Fruit fly (Drosophila melanogaster) whole organism, embryonic: ENCODE data around the gene Hsp70Aa.
A peak's percentile ranks its signal among the peaks of the same experiment; 100 is the strongest.

Experiments used
- Bdp1 ChIP-seq: fragments of 200-800 bp; sonication (Bioruptor generic); optimal IDR thresholded peaks from 3 replicates; lab custom pipeline; 2016; ENCODE audit warnings: missing biosample characterization, missing genetic modification characterization
- Bgb ChIP-seq: fragments of 200-800 bp; sonication (Bioruptor generic); IDR thresholded peaks from 2 replicates; pipeline ENCODE4 v1.3.6; 2022; ENCODE audit warnings: missing biosample characterization, missing genetic modification characterization; ENCODE audit not compliant: partially characterized antibody
- BtbVII ChIP-seq: fragments of 200-800 bp; sonication (Bioruptor generic); optimal IDR thresholded peaks from 3 replicates; lab custom pipeline; 2017; ENCODE audit warnings: missing biosample characterization, mild to moderate bottlenecking, missing genetic modification characterization
- CG10147 ChIP-seq: fragments of 200-800 bp; sonication (Bioruptor generic); optimal IDR thresholded peaks from 2 replicates; lab custom pipeline; 2019; ENCODE audit warnings: missing biosample characterization, mild to moderate bottlenecking, missing genetic modification characterization, moderate library complexity
- CG11560 ChIP-seq: fragments of 200-800 bp; sonication (Bioruptor generic); IDR thresholded peaks from 3 replicates; pipeline ENCODE4 v1.3.6; 2022; ENCODE audit warnings: missing biosample characterization, missing genetic modification characterization
- CG12071 ChIP-seq: fragments of 200-800 bp; sonication (Bioruptor generic); optimal IDR thresholded peaks from 3 replicates; lab custom pipeline; 2018; ENCODE audit warnings: missing biosample characterization, mild to moderate bottlenecking, missing genetic modification characterization
- CG12104 ChIP-seq: fragments of 200-800 bp; sonication (Bioruptor generic); optimal IDR thresholded peaks from 3 replicates; lab custom pipeline; 2016; ENCODE audit warnings: missing biosample characterization, missing genetic modification characterization
- CG1233 ChIP-seq: fragments of 200-800 bp; sonication (Bioruptor generic); optimal IDR thresholded peaks from 4 replicates; lab custom pipeline; 2018; ENCODE audit warnings: missing biosample characterization, mild to moderate bottlenecking, missing genetic modification characterization
- CG12391 ChIP-seq: fragments of 200-800 bp; sonication (Bioruptor generic); optimal IDR thresholded peaks from 3 replicates; lab custom pipeline; 2018; ENCODE audit warnings: missing biosample characterization, mild to moderate bottlenecking, missing genetic modification characterization, moderate library complexity
- CG14441 ChIP-seq: fragments of 200-800 bp; sonication (Bioruptor generic); IDR thresholded peaks from 2 replicates; pipeline ENCODE4 v1.3.6; 2022; ENCODE audit warnings: missing biosample characterization, missing genetic modification characterization
- CG1603 ChIP-seq: fragments of 200-800 bp; sonication (Bioruptor generic); optimal IDR thresholded peaks from 2 replicates; lab custom pipeline; 2019; ENCODE audit warnings: missing biosample characterization, mild to moderate bottlenecking, missing genetic modification characterization, moderate library complexity
- CG1647 ChIP-seq: fragments of 200-800 bp; sonication (Bioruptor generic); optimal IDR thresholded peaks from 3 replicates; lab custom pipeline; 2016; ENCODE audit warnings: missing biosample characterization, missing genetic modification characterization
- CG16779 ChIP-seq: fragments of 200-800 bp; sonication (Bioruptor generic); IDR thresholded peaks from 2 replicates; pipeline ENCODE4 v1.3.6; 2022; ENCODE audit warnings: missing biosample characterization, missing genetic modification characterization
- CG17802 ChIP-seq: fragments of 200-800 bp; sonication (Bioruptor generic); optimal IDR thresholded peaks from 2 replicates; lab custom pipeline; 2018; ENCODE audit warnings: missing biosample characterization, mild to moderate bottlenecking, missing genetic modification characterization, moderate library complexity
- CG18476 ChIP-seq: fragments of 200-800 bp; sonication (Bioruptor generic); optimal IDR thresholded peaks from 2 replicates; lab custom pipeline; 2016; ENCODE audit warnings: missing biosample characterization, mild to moderate bottlenecking, missing genetic modification characterization
- CG18599 ChIP-seq: fragments of 200-800 bp; sonication (Bioruptor generic); optimal IDR thresholded peaks from 3 replicates; lab custom pipeline; 2017; ENCODE audit warnings: missing biosample characterization, missing genetic modification characterization, mild to moderate bottlenecking, moderate library complexity, missing genetic modification reagents
- CG2116 ChIP-seq: fragments of 200-800 bp; sonication (Bioruptor generic); optimal IDR thresholded peaks from 3 replicates; lab custom pipeline; 2018; ENCODE audit warnings: missing biosample characterization, mild to moderate bottlenecking, missing genetic modification characterization
- CG2875 ChIP-seq: fragments of 200-800 bp; sonication (Bioruptor generic); optimal IDR thresholded peaks from 2 replicates; lab custom pipeline; 2017; ENCODE audit warnings: missing biosample characterization, mild to moderate bottlenecking, missing genetic modification characterization, missing genetic modification reagents
- CG3726 ChIP-seq: fragments of 200-800 bp; sonication (Bioruptor generic); IDR thresholded peaks from 3 replicates; pipeline ENCODE4, ENCODE4 v1.3.6; 2022; ENCODE audit warnings: missing biosample characterization, missing genetic modification characterization
- CG3995 ChIP-seq: fragments of 200-800 bp; sonication (Bioruptor generic); optimal IDR thresholded peaks from 3 replicates; lab custom pipeline; 2016; ENCODE audit warnings: missing biosample characterization, missing genetic modification characterization
- CG4282 ChIP-seq: fragments of 200-800 bp; sonication (Bioruptor generic); optimal IDR thresholded peaks from 2 replicates; lab custom pipeline; 2016; ENCODE audit warnings: missing biosample characterization, missing genetic modification characterization
- CG6854 ChIP-seq: fragments of 200-800 bp; sonication (Bioruptor generic); optimal IDR thresholded peaks from 3 replicates; lab custom pipeline; 2017; ENCODE audit warnings: missing biosample characterization, mild to moderate bottlenecking, missing genetic modification characterization
- CG7987 ChIP-seq: fragments of 200-800 bp; sonication (Bioruptor generic); optimal IDR thresholded peaks from 2 replicates; lab custom pipeline; 2018; ENCODE audit warnings: missing biosample characterization, mild to moderate bottlenecking, missing genetic modification characterization, moderate library complexity
- CG9932 ChIP-seq: fragments of 200-800 bp; sonication (Bioruptor generic); IDR thresholded peaks from 2 replicates; pipeline ENCODE4 v1.3.6; 2022; ENCODE audit warnings: missing biosample characterization, missing genetic modification characterization
- Camta ChIP-seq: fragments of 200-800 bp; sonication (Bioruptor generic); optimal IDR thresholded peaks from 2 replicates; lab custom pipeline; 2016; ENCODE audit warnings: missing biosample characterization, missing genetic modification characterization
- D19B ChIP-seq: fragments of 200-800 bp; sonication (Bioruptor generic); optimal IDR thresholded peaks from 2 replicates; lab custom pipeline; 2017; ENCODE audit warnings: missing biosample characterization, mild to moderate bottlenecking, missing genetic modification characterization
- Doc2 ChIP-seq: fragments of 200-800 bp; sonication (Bioruptor generic); IDR thresholded peaks from 2 replicates; pipeline ENCODE4 v1.3.6; 2022; ENCODE audit warnings: missing biosample characterization, missing genetic modification characterization
- E2f2 ChIP-seq: fragments of 200-800 bp; sonication (Bioruptor generic); IDR thresholded peaks from 2 replicates; pipeline ENCODE4 v1.3.6; 2022; ENCODE audit warnings: missing biosample characterization, missing genetic modification characterization
- H2.0 ChIP-seq: fragments of 200-800 bp; sonication (Bioruptor generic); IDR thresholded peaks from 2 replicates; pipeline ENCODE4 v1.3.6; 2022; ENCODE audit warnings: missing biosample characterization, missing genetic modification characterization
- HLHmδ ChIP-seq: fragments of 200-800 bp; sonication (Bioruptor generic); optimal IDR thresholded peaks from 2 replicates; lab custom pipeline; 2018; ENCODE audit warnings: missing biosample characterization, mild to moderate bottlenecking, missing genetic modification characterization, moderate library complexity
- Hmr ChIP-seq: fragments of 200-800 bp; sonication (Bioruptor generic); optimal IDR thresholded peaks from 3 replicates; lab custom pipeline; 2017; ENCODE audit warnings: mild to moderate bottlenecking, missing biosample characterization, missing genetic modification reagents, missing genetic modification characterization
- Hr39 ChIP-seq: fragments of >200 bp; optimal IDR thresholded peaks from 2 replicates; lab custom pipeline; 2017
- Hr51 ChIP-seq, 2 experiments: fragments of 200-800 bp; sonication (Bioruptor generic); optimal IDR thresholded peaks; 2 replicates in 1 of 2; 3 replicates in 1 of 2; lab custom pipeline; 2016 to 2018; ENCODE audit warnings: missing biosample characterization in 2 of 2, missing genetic modification characterization in 2 of 2, mild to moderate bottlenecking in 1 of 2, moderate library complexity in 1 of 2
- Med ChIP-seq: fragments of 200-800 bp; sonication (Bioruptor generic); peaks from one replicate; lab custom pipeline; 2016; ENCODE audit warnings: missing biosample characterization, missing genetic modification characterization, mild to moderate bottlenecking, inconsistent platforms, moderate library complexity
- NC2β ChIP-seq: fragments of 200-800 bp; sonication (Bioruptor generic); optimal IDR thresholded peaks from 2 replicates; lab custom pipeline; 2016; ENCODE audit warnings: missing biosample characterization, missing genetic modification characterization
- Opbp ChIP-seq: fragments of 200-800 bp; sonication (Bioruptor generic); IDR thresholded peaks from 3 replicates; pipeline ENCODE4 v1.3.6; 2022; ENCODE audit warnings: missing biosample characterization, missing genetic modification characterization; ENCODE audit not compliant: partially characterized antibody
- Stat92E ChIP-seq, 3 experiments: fragments of >200 bp in 2 of 3; fragments of 200-800 bp in 1 of 3; sonication (Bioruptor generic) in 1 of 3; optimal IDR thresholded peaks; 2 replicates each; lab custom pipeline; 2017 to 2019; ENCODE audit warnings: missing biosample characterization in 3 of 3, missing genetic modification characterization in 3 of 3, mild to moderate bottlenecking in 1 of 3, moderate library complexity in 1 of 3
- Taf1 ChIP-seq: fragments of 200-800 bp; sonication (Bioruptor generic); IDR thresholded peaks from 2 replicates; pipeline ENCODE4 v1.3.6; 2022; ENCODE audit warnings: missing biosample characterization, missing genetic modification characterization
- al ChIP-seq: fragments of 200-800 bp; sonication (Bioruptor generic); IDR thresholded peaks from 2 replicates; pipeline ENCODE4 v1.3.6; 2022; ENCODE audit warnings: missing biosample characterization, missing genetic modification characterization
- ash1 ChIP-seq: fragments of 200-800 bp; sonication (Bioruptor generic); optimal IDR thresholded peaks from 2 replicates; lab custom pipeline; 2018; ENCODE audit warnings: missing biosample characterization, mild to moderate bottlenecking, missing genetic modification characterization
- exex ChIP-seq: fragments of 200-800 bp; sonication (Bioruptor generic); optimal IDR thresholded peaks from 4 replicates; lab custom pipeline; 2018; ENCODE audit warnings: missing biosample characterization, mild to moderate bottlenecking, missing genetic modification characterization, moderate library complexity
- eyg ChIP-seq: fragments of 200-800 bp; sonication (Bioruptor generic); optimal IDR thresholded peaks from 3 replicates; lab custom pipeline; 2016; ENCODE audit warnings: missing biosample characterization, missing genetic modification characterization
- fd3F ChIP-seq: fragments of 200-800 bp; sonication (Bioruptor generic); optimal IDR thresholded peaks from 2 replicates; lab custom pipeline; 2018; ENCODE audit warnings: missing biosample characterization, mild to moderate bottlenecking, missing genetic modification characterization, moderate library complexity
- gem ChIP-seq: fragments of 200-800 bp; sonication (Bioruptor generic); optimal IDR thresholded peaks from 2 replicates; lab custom pipeline; 2019; ENCODE audit warnings: missing biosample characterization, mild to moderate bottlenecking, missing genetic modification characterization, moderate library complexity
- lilli ChIP-seq: fragments of 200-800 bp; sonication (Bioruptor generic); optimal IDR thresholded peaks from 3 replicates; lab custom pipeline; 2016; ENCODE audit warnings: missing biosample characterization, missing genetic modification characterization
- lmd ChIP-seq: fragments of 200-800 bp; sonication (Bioruptor generic); IDR thresholded peaks from 2 replicates; pipeline ENCODE4 v1.3.6; 2022; ENCODE audit warnings: missing biosample characterization, missing genetic modification characterization
- maf-S ChIP-seq: fragments of 200-800 bp; sonication (Bioruptor generic); optimal IDR thresholded peaks from 2 replicates; lab custom pipeline; 2016; ENCODE audit warnings: missing biosample characterization, missing genetic modification characterization
- odd ChIP-seq: fragments of 200-800 bp; sonication (Bioruptor generic); optimal IDR thresholded peaks from 2 replicates; lab custom pipeline; 2017; ENCODE audit warnings: missing biosample characterization, mild to moderate bottlenecking, missing genetic modification characterization
- sens ChIP-seq: fragments of 200-800 bp; sonication (Bioruptor generic); peaks from one replicate; lab custom pipeline; 2016; ENCODE audit warnings: missing biosample characterization, missing genetic modification characterization
- tap ChIP-seq: fragments of 200-800 bp; optimal IDR thresholded peaks from 3 replicates; lab custom pipeline; 2019; ENCODE audit warnings: missing biosample characterization, mild to moderate bottlenecking, missing genetic modification characterization, moderate library complexity
- twi ChIP-seq: fragments of 200-800 bp; optimal IDR thresholded peaks from 2 replicates; lab custom pipeline; 2019; ENCODE audit warnings: missing biosample characterization, mild to moderate bottlenecking, missing genetic modification characterization, moderate library complexity
- wor ChIP-seq: fragments of 200-800 bp; sonication (Bioruptor generic); IDR thresholded peaks from 2 replicates; pipeline ENCODE4 v1.3.6; 2022; ENCODE audit warnings: missing biosample characterization, missing genetic modification characterization

Hsp70Aa gene

DNA sequence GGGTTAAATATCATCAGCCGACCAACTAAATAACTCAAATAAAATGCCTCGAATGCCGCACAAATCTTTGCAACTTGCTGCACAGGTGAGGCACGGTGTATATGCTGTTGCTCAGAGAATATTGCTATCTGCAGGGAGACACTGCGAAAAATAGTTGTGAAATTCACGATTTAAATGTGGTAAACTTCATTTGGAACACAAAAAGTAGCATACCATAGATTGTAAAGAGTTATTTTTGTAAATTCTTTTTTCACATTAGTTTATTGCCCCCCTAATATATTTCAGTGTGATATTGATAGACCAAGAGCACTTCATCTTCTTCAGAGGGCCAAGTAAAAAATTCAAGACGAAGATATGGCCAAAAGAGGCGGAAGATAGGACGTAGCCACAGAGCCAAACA lies 35.7 kb downstream of the Hsp70Aa start (continued):
- TF ChIP-seq CG18599 (GFP tag; lab: Kevin White, UChicago) (peak; percentile 43), CG17802 (tag; lab: Kevin White, UChicago) (no peak), Bdp1 (GFP tag; lab: Kevin White, UChicago) (no peak), CG16779 (GFP tag; lab: Robert Waterston, UW) (no peak), CG1233 (GFP tag; lab: Kevin White, UChicago) (no peak), CG3995 (GFP tag; lab: Kevin White, UChicago) (no peak), CG9932 (GFP tag; lab: Robert Waterston, UW) (no peak), Hr39 (lab: Kevin White, UChicago) (no peak), Stat92E (GFP tag; optimal IDR thresholded peaks at IDR 0.05; lab: Kevin White, UChicago) (no peak), eyg (GFP tag; lab: Kevin White, UChicago) (no peak), CG2116 (GFP tag; lab: Kevin White, UChicago) (no peak), CG12104 (no peak), BtbVII (GFP tag; lab: Kevin White, UChicago) (peak; percentile 25), E2f2 (GFP tag; lab: Robert Waterston, UW) (no peak), Bgb (GFP tag; lab: Robert Waterston, UW) (no peak), CG12071 (GFP tag; lab: Kevin White, UChicago) (no peak), gem (tag; lab: Kevin White, UChicago) (no peak), exex (tag; lab: Kevin White, UChicago) (no peak), CG14441 (GFP tag; lab: Robert Waterston, UW) (peak; percentile 44), Hr51 (GFP tag; optimal IDR thresholded peaks at IDR 0.05; lab: Kevin White, UChicago) (peak in 1 of 2 experiments; percentile 30), Camta (no peak), CG2875 (GFP tag; lab: Kevin White, UChicago) (no peak), CG18476 (GFP tag; lab: Kevin White, UChicago) (no peak), Med (GFP tag; lab: Kevin White, UChicago) (no peak), fd3F (GFP tag; lab: Kevin White, UChicago) (no peak), CG11560 (tag; lab: Robert Waterston, UW) (no peak), twi (no peak), lilli (peak; percentile 0), CG3726 (no peak), Hmr (peak; percentile 31), NC2β (no peak), maf-S (no peak), Doc2 (GFP tag; lab: Robert Waterston, UW) (no peak), CG4282 (GFP tag; lab: Kevin White, UChicago) (no peak), CG12391 (no peak), CG6854 (GFP tag; lab: Kevin White, UChicago) (no peak), CG1647 (GFP tag; lab: Kevin White, UChicago) (no peak), D19B (GFP tag; lab: Kevin White, UChicago) (no peak), Opbp (no peak), HLHmδ (GFP tag; lab: Kevin White, UChicago) (no peak), CG1603 (tag; lab: Kevin White, UChicago) (no peak), lmd (GFP tag; lab: Robert Waterston, UW) (peak; percentile 52; the same call in 1 of the 2 replicates), al (no peak), wor (GFP tag; lab: Robert Waterston, UW) (no peak), ash1 (GFP tag; lab: Kevin White, UChicago) (no peak), tap (tag; lab: Kevin White, UChicago) (peak; percentile 24), odd (GFP tag; lab: Kevin White, UChicago) (no peak), CG10147 (no peak), CG7987 (GFP tag; lab: Kevin White, UChicago) (no peak), Taf1 (GFP tag; lab: Robert Waterston, UW) (no peak), H2.0 (GFP tag; lab: Robert Waterston, UW) (no peak), sens (GFP tag; lab: Kevin White, UChicago) (peak; percentile 87)
